Worm (Caenorhabditis elegans): ENCODE data around the gene T07D1.3.
A peak's percentile ranks its signal among the peaks of the same experiment; 100 is the strongest.

Gene T07D1.3

DNA sequence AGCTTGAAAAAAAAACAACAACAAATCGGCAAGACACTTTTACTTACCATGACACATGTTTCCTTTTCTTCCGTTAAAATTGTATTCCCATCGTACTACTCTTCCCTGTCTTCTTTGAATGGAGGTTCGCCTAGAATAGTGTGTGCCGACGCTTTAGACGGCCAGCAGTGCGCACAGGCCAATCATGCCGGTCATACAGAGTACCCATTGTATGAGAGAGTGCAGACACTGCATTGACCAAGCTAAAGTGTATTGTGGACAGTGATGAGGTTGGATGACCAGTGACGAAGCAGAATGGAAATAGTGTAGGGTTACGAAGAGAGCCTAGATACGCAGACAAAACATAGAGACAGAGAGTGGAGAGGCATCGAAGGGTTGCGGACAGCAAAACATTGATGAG lies 41.3 kb downstream of the T07D1.3 start, which contains the start of gene dhhc-9 (continued):
- peak; percentile 86 for TF ChIP-seq lin-14 (GFP tag; optimal IDR thresholded peaks at IDR 0.05)
- TF ChIP-seq C16A3.4 (tag; optimal IDR thresholded peaks at IDR 0.05) = no peak
- peak; percentile 50 for TF ChIP-seq unc-86 (tag; optimal IDR thresholded peaks at IDR 0.05)
- no peak for TF ChIP-seq dpl-1 (GFP tag; optimal IDR thresholded peaks at IDR 0.05)
- peak in 1 of 2 experiments; percentile 24 for TF ChIP-seq ztf-11 (tag; optimal IDR thresholded peaks at IDR 0.05)
- no peak for TF ChIP-seq unc-98 (GFP tag; IDR thresholded peaks at IDR 0.05)
- TF ChIP-seq mab-9 (GFP tag; IDR thresholded peaks at IDR 0.05) = no peak
- TF ChIP-seq C34B4.2 (tag; optimal IDR thresholded peaks at IDR 0.05) = no peak
- peak; percentile 63 for TF ChIP-seq blmp-1 (tag; optimal IDR thresholded peaks at IDR 0.05)
- TF ChIP-seq sox-4 (tag; optimal IDR thresholded peaks at IDR 0.05) = no peak
- TF ChIP-seq mdl-1 (tag; optimal IDR thresholded peaks at IDR 0.05) = peak in 1 of 2 experiments; percentile 62
- no peak for TF ChIP-seq pag-3 (tag; optimal IDR thresholded peaks at IDR 0.05; ENCODE audit: borderline replicate concordance, insufficient read depth)
- peak; percentile 38; the same call in 1 of the 2 replicates for TF ChIP-seq grh-1 (GFP tag; IDR thresholded peaks at IDR 0.05)
- TF ChIP-seq sup-37 (GFP tag; optimal IDR thresholded peaks at IDR 0.05) = no peak
- no peak for TF ChIP-seq unc-30 (tag; optimal IDR thresholded peaks at IDR 0.05)
- no peak for TF ChIP-seq alr-1 (tag; optimal IDR thresholded peaks at IDR 0.05; ENCODE audit: borderline replicate concordance)
- TF ChIP-seq nhr-85 (tag) = peak; percentile 83
- TF ChIP-seq irx-1 (tag; optimal IDR thresholded peaks at IDR 0.05) = peak; percentile 16
- TF ChIP-seq nhr-90 (tag; optimal IDR thresholded peaks at IDR 0.05; ENCODE audit: poor library complexity) = peak; percentile 23
- TF ChIP-seq pax-3 (tag; optimal IDR thresholded peaks at IDR 0.05) = no peak
- no peak for TF ChIP-seq aly-2 (tag; optimal IDR thresholded peaks at IDR 0.05)
- TF ChIP-seq rnt-1 (tag; optimal IDR thresholded peaks at IDR 0.05) = peak; percentile 67
- no peak for TF ChIP-seq nhr-12 (tag; optimal IDR thresholded peaks at IDR 0.05)
- no peak for TF ChIP-seq hlh-4 (tag; optimal IDR thresholded peaks at IDR 0.05)
- TF ChIP-seq lsy-2 (tag; optimal IDR thresholded peaks at IDR 0.05) = peak; percentile 30 to 50
- TF ChIP-seq zip-4 (GFP tag; optimal IDR thresholded peaks at IDR 0.05) = no peak
- peak; percentile 86 for TF ChIP-seq snu-23 (GFP tag; optimal IDR thresholded peaks at IDR 0.05)
- TF ChIP-seq nhr-20 (tag; optimal IDR thresholded peaks at IDR 0.05) = peak; percentile 74
- TF ChIP-seq egl-27 (tag; optimal IDR thresholded peaks at IDR 0.05) = no peak
- peak; percentile 0 to 48 (median 13) for TF ChIP-seq ceh-82 (tag; optimal IDR thresholded peaks at IDR 0.05)
- TF ChIP-seq F16B12.6 (tag; optimal IDR thresholded peaks at IDR 0.05) = no peak
- TF ChIP-seq hpl-2 (GFP tag; optimal IDR thresholded peaks at IDR 0.05) = no peak
- no peak for TF ChIP-seq nhr-77 (tag; optimal IDR thresholded peaks at IDR 0.05)
- TF ChIP-seq dsc-1 (tag; optimal IDR thresholded peaks at IDR 0.05) = peak; percentile 28
- peak; percentile 63 for TF ChIP-seq jun-1 (tag; optimal IDR thresholded peaks at IDR 0.05)
- no peak for TF ChIP-seq lin-15B (tag; optimal IDR thresholded peaks at IDR 0.05)
- TF ChIP-seq lin-39 (tag; optimal IDR thresholded peaks at IDR 0.05) = no peak
- TF ChIP-seq lir-3 (tag; optimal IDR thresholded peaks at IDR 0.05; ENCODE audit: poor library complexity) = no peak
- peak; percentile 39 to 50 for TF ChIP-seq lin-35 (GFP tag; optimal IDR thresholded peaks at IDR 0.05)
- no peak for TF ChIP-seq nhr-84 (tag; optimal IDR thresholded peaks at IDR 0.05)
- no peak for TF ChIP-seq Y116A8C.19 (tag; optimal IDR thresholded peaks at IDR 0.05; ENCODE audit: borderline replicate concordance)
- TF ChIP-seq zag-1 (tag; optimal IDR thresholded peaks at IDR 0.05) = no peak
- peak; percentile 24 for TF ChIP-seq fos-1 (tag; optimal IDR thresholded peaks at IDR 0.05)
- no peak for TF ChIP-seq aha-1 (tag; optimal IDR thresholded peaks at IDR 0.05)
- no peak for TF ChIP-seq ama-1 (optimal IDR thresholded peaks at IDR 0.05)
